Fruit fly (Drosophila melanogaster): ENCODE measurements around the gene CG3436.

Gene CG3436

DNA sequence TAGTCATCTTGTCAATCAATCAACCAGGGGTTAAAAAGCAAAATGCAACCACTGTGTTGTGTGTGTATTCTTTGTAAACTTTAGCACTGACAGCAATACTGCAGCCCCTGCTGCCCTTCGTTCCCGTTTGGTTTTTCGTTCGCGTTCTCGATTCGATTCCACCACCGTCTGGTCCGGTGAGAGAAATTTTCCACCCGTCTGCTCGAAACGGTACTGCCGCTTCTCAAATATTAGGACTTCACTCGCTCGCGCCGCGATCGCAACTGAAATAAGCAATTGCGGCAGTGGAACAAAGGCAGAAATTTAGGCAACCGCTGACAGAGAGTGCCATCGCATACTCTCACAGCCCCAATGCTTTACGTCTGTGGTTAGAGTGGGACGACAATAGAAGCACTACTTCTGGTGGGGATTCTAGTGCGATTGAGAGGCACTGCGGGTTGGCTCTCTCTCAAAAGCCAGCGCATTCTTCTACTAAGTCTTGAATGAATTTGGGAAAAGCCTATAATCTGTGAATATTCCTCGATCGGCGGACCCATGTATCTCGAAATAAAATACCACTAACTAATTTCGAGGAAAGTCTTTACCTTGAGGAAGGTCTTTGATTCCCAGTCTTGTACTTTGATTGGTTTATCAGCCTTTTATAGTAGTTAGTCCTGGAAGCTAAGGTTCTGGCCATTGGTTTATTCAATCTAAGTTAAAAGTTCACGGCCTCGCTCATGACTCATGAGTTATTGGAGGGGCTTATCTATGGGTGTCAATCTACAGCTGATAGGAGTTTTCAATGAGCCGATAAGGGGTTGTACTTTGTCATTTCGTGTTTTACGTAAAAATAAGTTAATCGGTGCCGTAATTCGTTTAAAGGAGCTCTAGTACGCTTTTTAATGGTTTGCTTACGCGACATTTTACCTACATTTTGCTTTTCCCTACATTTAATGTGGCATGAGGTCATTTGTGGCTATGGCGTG is 26.6 kb upstream of the CG3436 start (continued):
- TF ChIP-seq Side (GFP tag; optimal IDR thresholded peaks at IDR 0.05): peak; percentile 46
- TF ChIP-seq zen (tag; optimal IDR thresholded peaks at IDR 0.05): no peak
- peak; percentile 67; the same call in 1 of the 2 replicates for TF ChIP-seq CG42726 (GFP tag; IDR thresholded peaks at IDR 0.05; ENCODE audit: partially characterized antibody)
- peak; percentile 30 for TF ChIP-seq CG7839 (tag; optimal IDR thresholded peaks at IDR 0.05)
- TF ChIP-seq Awh (GFP tag; IDR thresholded peaks at IDR 0.05): peak; percentile 47; the same call in 1 of the 2 replicates
- TF ChIP-seq lmd (GFP tag; IDR thresholded peaks at IDR 0.05): no peak
- TF ChIP-seq sima (GFP tag; optimal IDR thresholded peaks at IDR 0.05): no peak
- no peak for TF ChIP-seq Doc2 (GFP tag; IDR thresholded peaks at IDR 0.05)
- peak in 1 of 2 experiments; percentile 85 for TF ChIP-seq Pdp1 (GFP tag; optimal IDR thresholded peaks at IDR 0.05)
- peak; percentile 20 for TF ChIP-seq HmgD (GFP tag; optimal IDR thresholded peaks at IDR 0.05)
- TF ChIP-seq lbe (GFP tag; optimal IDR thresholded peaks at IDR 0.05): peak; percentile 59
- TF ChIP-seq corto (GFP tag; optimal IDR thresholded peaks at IDR 0.05): peak; percentile 65
- TF ChIP-seq CG6765 (GFP tag; optimal IDR thresholded peaks at IDR 0.05): peak; percentile 47
- peak; percentile 65 for TF ChIP-seq wek (GFP tag; optimal IDR thresholded peaks at IDR 0.05)
- no peak for TF ChIP-seq CG11247 (GFP tag; IDR thresholded peaks at IDR 0.05)
- peak; percentile 36 for TF ChIP-seq stwl (tag; optimal IDR thresholded peaks at IDR 0.05)
- no peak for TF ChIP-seq CG11085 (GFP tag; IDR thresholded peaks at IDR 0.05)
- TF ChIP-seq Fer1 (GFP tag; optimal IDR thresholded peaks at IDR 0.05): peak; percentile 73
- peak; percentile 33; the same call in 1 of the 3 replicates for TF ChIP-seq CG14860 (GFP tag; IDR thresholded peaks at IDR 0.05; ENCODE audit: partially characterized antibody)
- TF ChIP-seq ewg (GFP tag; optimal IDR thresholded peaks at IDR 0.05): no peak
- no peak for TF ChIP-seq CG8765 (GFP tag; IDR thresholded peaks at IDR 0.05)
- peak; percentile 67 for TF ChIP-seq Atf6 (GFP tag; IDR thresholded peaks at IDR 0.05)
- TF ChIP-seq chinmo (GFP tag; IDR thresholded peaks at IDR 0.05; ENCODE audit: partially characterized antibody): peak; percentile 95
- no peak for TF ChIP-seq Ravus (GFP tag; IDR thresholded peaks at IDR 0.05)
- no peak for TF ChIP-seq ac (GFP tag; optimal IDR thresholded peaks at IDR 0.05)
- no peak for TF ChIP-seq CG5180 (GFP tag; optimal IDR thresholded peaks at IDR 0.05)
- peak; percentile 50; the same call in 1 of the 3 replicates for TF ChIP-seq CG34224 (GFP tag; IDR thresholded peaks at IDR 0.05; ENCODE audit: partially characterized antibody)
- no peak for TF ChIP-seq hb (GFP tag; IDR thresholded peaks at IDR 0.05; ENCODE audit: partially characterized antibody)
- TF ChIP-seq TFAM (GFP tag; optimal IDR thresholded peaks at IDR 0.05): no peak
- peak; percentile 83 for TF ChIP-seq CG2199 (GFP tag; IDR thresholded peaks at IDR 0.05)
- TF ChIP-seq CG15514 (GFP tag; optimal IDR thresholded peaks at IDR 0.05): peak; percentile 72
- TF ChIP-seq CG3838 (GFP tag; optimal IDR thresholded peaks at IDR 0.05): no peak
- TF ChIP-seq pan (optimal IDR thresholded peaks at IDR 0.05): no peak
- peak in 1 of 2 experiments; percentile 72 for TF ChIP-seq pan (GFP tag; optimal IDR thresholded peaks at IDR 0.05 in 1 of 2, IDR thresholded peaks at IDR 0.05 in 1 of 2)
- peak; percentile 66 for TF ChIP-seq CG32767 (GFP tag; IDR thresholded peaks at IDR 0.05)
- no peak for TF ChIP-seq Oaz (GFP tag; IDR thresholded peaks at IDR 0.05)
- TF ChIP-seq CG6813 (GFP tag; optimal IDR thresholded peaks at IDR 0.05): peak; percentile 47
- no peak for TF ChIP-seq slp2 (GFP tag; optimal IDR thresholded peaks at IDR 0.05)
- TF ChIP-seq mirr (GFP tag; optimal IDR thresholded peaks at IDR 0.05): peak; percentile 78
- TF ChIP-seq CG31441 (GFP tag; IDR thresholded peaks at IDR 0.05): peak; percentile 38; the same call in 1 of the 2 replicates
- TF ChIP-seq yki (optimal IDR thresholded peaks at IDR 0.05): peak; percentile 12
- peak; percentile 96 for TF ChIP-seq Med (GFP tag)
- no peak for TF ChIP-seq gt (GFP tag; IDR thresholded peaks at IDR 0.05)
- TF ChIP-seq sd (tag; optimal IDR thresholded peaks at IDR 0.05): peak; percentile 96
- TF ChIP-seq ato (GFP tag; IDR thresholded peaks at IDR 0.05; ENCODE audit: partially characterized antibody): peak; percentile 25; the same call in 1 of the 2 replicates
- TF ChIP-seq CG2712 (tag; optimal IDR thresholded peaks at IDR 0.05): peak; percentile 40
- no peak for TF ChIP-seq CG7357 (GFP tag; IDR thresholded peaks at IDR 0.05)

Measured in whole organism, embryonic.